Worm (Caenorhabditis elegans) whole organism, young adult: Measurements from ENCODE around the gene Y119D3B.14.

ENCODE experiments used
- dpl-1 ChIP-seq: fragments of 150-350 bp; optimal IDR thresholded peaks from 2 replicates; lab custom pipeline; 2014; ENCODE audit warnings: missing biosample characterization, missing genetic modification reagents, missing genetic modification characterization
- ztf-6 ChIP-seq: fragments of 200-800 bp; sonication (Bioruptor generic); IDR thresholded peaks from 2 replicates; pipeline ENCODE4 v1.3.6; 2022; ENCODE audit warnings: missing genetic modification reagents, missing genetic modification characterization, missing compliant biosample characterization

DNA sequence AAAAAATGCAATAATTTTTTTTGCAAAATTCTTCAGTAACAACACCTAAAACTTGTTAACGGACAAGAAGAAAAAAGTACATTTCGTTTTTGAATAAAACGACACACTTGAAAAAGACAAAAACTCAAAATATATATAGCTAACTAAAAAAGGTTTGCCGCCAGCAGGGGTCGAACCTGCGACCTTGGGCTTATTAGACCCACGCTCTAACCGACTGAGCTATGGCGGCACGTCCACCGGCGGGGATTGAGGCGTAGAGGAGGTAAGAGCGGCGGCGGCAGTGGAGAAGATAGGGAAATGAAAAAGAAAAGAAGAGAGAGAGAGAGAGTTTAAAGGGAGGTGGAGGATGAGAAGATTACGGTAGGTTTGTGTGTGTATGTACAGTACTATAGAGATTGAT is 24.6 kb upstream of the Y119D3B.14 start:
- TF ChIP-seq ztf-6 (no peak), dpl-1 (peak; percentile 8)
